Worm (Caenorhabditis elegans) whole organism, young adult: ENCODE measurements around the gene F15H10.10.
A peak's percentile ranks its signal among the peaks of the same experiment; 100 is the strongest.

Experiments
- B0019.2 ChIP-seq: fragments of 200-800 bp; sonication (Bioruptor generic); conservative IDR thresholded peaks from 2 replicates; pipeline ENCODE4 v1.3.6; 2022; ENCODE audit warnings: missing genetic modification reagents, missing genetic modification characterization, missing compliant biosample characterization
- F23B12.7 ChIP-seq: sonication (generic microtip); optimal IDR thresholded peaks from 2 replicates; lab custom pipeline; 2017; ENCODE audit warnings: missing genetic modification characterization, mild to moderate bottlenecking, missing compliant biosample characterization, antibody characterized with exemption, moderate library complexity; ENCODE audit not compliant: insufficient read depth
- F33H1.4 ChIP-seq: fragments of 200-800 bp; sonication (Bioruptor generic); IDR thresholded peaks from 2 replicates; pipeline ENCODE4 v1.3.6; 2022; ENCODE audit warnings: missing genetic modification reagents, missing genetic modification characterization, missing compliant biosample characterization
- F39B2.1 ChIP-seq: fragments of 200-800 bp; sonication (Bioruptor generic); IDR thresholded peaks from 2 replicates; pipeline ENCODE4 v1.3.6; 2022; ENCODE audit warnings: missing genetic modification reagents, missing genetic modification characterization, missing compliant biosample characterization
- T07F8.4 ChIP-seq: sonication (generic microtip); optimal IDR thresholded peaks from 2 replicates; lab custom pipeline; 2016; ENCODE audit warnings: mild to moderate bottlenecking, missing genetic modification characterization, moderate library complexity, missing compliant biosample characterization
- Y53G8AR.9 ChIP-seq: fragments of 200-800 bp; sonication (Bioruptor generic); conservative IDR thresholded peaks from 2 replicates; pipeline ENCODE4 v1.3.6; 2022; ENCODE audit warnings: missing genetic modification reagents, missing genetic modification characterization, missing compliant biosample characterization
- Y56A3A.18 ChIP-seq: fragments of 200-800 bp; sonication (Bioruptor generic); IDR thresholded peaks from 2 replicates; pipeline ENCODE4 v1.3.6; 2022; ENCODE audit warnings: missing genetic modification reagents, missing genetic modification characterization, missing compliant biosample characterization
- ZK185.1 ChIP-seq: sonication (generic microtip); optimal IDR thresholded peaks from 2 replicates; lab custom pipeline; 2016; ENCODE audit warnings: mild to moderate bottlenecking, missing genetic modification characterization, missing compliant biosample characterization; ENCODE audit not compliant: poor library complexity, severe bottlenecking
- aptf-2 ChIP-seq: fragments of 200-800 bp; sonication (Bioruptor generic); conservative IDR thresholded peaks from 2 replicates; pipeline ENCODE4 v1.3.6; 2022; ENCODE audit warnings: missing genetic modification reagents, missing genetic modification characterization, missing compliant biosample characterization
- athp-1 ChIP-seq: sonication (generic microtip); optimal IDR thresholded peaks from 2 replicates; lab custom pipeline; 2017; ENCODE audit warnings: mild to moderate bottlenecking, missing genetic modification characterization, missing compliant biosample characterization
- attf-6 ChIP-seq: fragments of 200-800 bp; sonication (Bioruptor generic); IDR thresholded peaks from 2 replicates; pipeline ENCODE4 v1.3.6; 2022; ENCODE audit warnings: missing genetic modification reagents, missing genetic modification characterization, missing compliant biosample characterization
- cebp-1 ChIP-seq, 2 experiments: fragments of 200-800 bp in 1 of 2; sonication (Bioruptor generic) in 1 of 2; sonication (generic microtip) in 1 of 2; IDR thresholded peaks in 1 of 2; optimal IDR thresholded peaks in 1 of 2; 2 replicates each; pipeline versions ENCODE4 v1.3.6 to Lab custom; 2017 to 2022; ENCODE audit warnings: missing compliant biosample characterization in 2 of 2, missing genetic modification characterization in 2 of 2, mild to moderate bottlenecking in 1 of 2, missing genetic modification reagents in 1 of 2, moderate library complexity in 1 of 2
- ceh-100 ChIP-seq: fragments of 200-800 bp; sonication (Bioruptor generic); IDR thresholded peaks from 2 replicates; pipeline ENCODE4 v1.3.6; 2022; ENCODE audit warnings: missing genetic modification reagents, missing genetic modification characterization, missing compliant biosample characterization
- ceh-79 ChIP-seq: sonication (generic microtip); optimal IDR thresholded peaks from 2 replicates; lab custom pipeline; 2017; ENCODE audit warnings: mild to moderate bottlenecking, missing genetic modification characterization, missing compliant biosample characterization
- ceh-91 ChIP-seq: fragments of 200-800 bp; sonication (Bioruptor generic); IDR thresholded peaks from 2 replicates; pipeline ENCODE4 v1.3.6; 2022; ENCODE audit warnings: missing genetic modification reagents, missing genetic modification characterization, missing compliant biosample characterization
- die-1 ChIP-seq: sonication (generic microtip); optimal IDR thresholded peaks from 2 replicates; lab custom pipeline; 2016; ENCODE audit warnings: missing genotype, mild to moderate bottlenecking, missing genetic modification characterization, missing compliant biosample characterization
- dpl-1 ChIP-seq: fragments of 150-350 bp; optimal IDR thresholded peaks from 2 replicates; lab custom pipeline; 2014; ENCODE audit warnings: missing biosample characterization, missing genetic modification reagents, missing genetic modification characterization
- efl-1 ChIP-seq: fragments of 150-350 bp; optimal IDR thresholded peaks from 2 replicates; lab custom pipeline; 2014; ENCODE audit warnings: missing biosample characterization, missing genetic modification reagents, missing genetic modification characterization
- egl-18 ChIP-seq: fragments of 200-800 bp; sonication (Bioruptor generic); IDR thresholded peaks from 2 replicates; pipeline ENCODE4 v1.3.6; 2022; ENCODE audit warnings: missing genetic modification reagents, missing genetic modification characterization, missing compliant biosample characterization
- egl-44 ChIP-seq: fragments of 200-800 bp; sonication (Bioruptor generic); IDR thresholded peaks from 2 replicates; pipeline ENCODE4 v1.3.6; 2022; ENCODE audit warnings: missing genetic modification reagents, missing genetic modification characterization, missing compliant biosample characterization
- egrh-3 ChIP-seq: fragments of 200-800 bp; sonication (Bioruptor generic); IDR thresholded peaks from 2 replicates; pipeline ENCODE4 v1.3.6; 2022; ENCODE audit warnings: missing genetic modification reagents, missing genetic modification characterization, missing compliant biosample characterization
- ets-4 ChIP-seq: fragments of 200-800 bp; sonication (Bioruptor generic); optimal IDR thresholded peaks from 2 replicates; lab custom pipeline; 2018; ENCODE audit warnings: mild to moderate bottlenecking, missing genetic modification characterization, missing compliant biosample characterization
- fkh-3 ChIP-seq: sonication (generic microtip); optimal IDR thresholded peaks from 2 replicates; lab custom pipeline; 2016; ENCODE audit warnings: mild to moderate bottlenecking, missing genetic modification characterization, missing compliant biosample characterization
- hmg-1.2 ChIP-seq: fragments of 200-800 bp; sonication (Bioruptor generic); IDR thresholded peaks from 2 replicates; pipeline ENCODE4 v1.3.6; 2022; ENCODE audit warnings: missing genetic modification reagents, missing genetic modification characterization, missing compliant biosample characterization
- hsf-1 ChIP-seq: fragments of 200-800 bp; sonication (Bioruptor generic); IDR thresholded peaks from 2 replicates; pipeline ENCODE4 v1.3.6; 2022; ENCODE audit warnings: missing genetic modification reagents, missing genetic modification characterization, missing compliant biosample characterization
- lag-1 ChIP-seq: fragments of 200-800 bp; sonication (Bioruptor generic); IDR thresholded peaks from 2 replicates; pipeline ENCODE4 v1.3.6; 2022; ENCODE audit warnings: missing genetic modification reagents, missing genetic modification characterization, missing compliant biosample characterization
- mcd-1 ChIP-seq: fragments of 200-800 bp; sonication (Bioruptor generic); IDR thresholded peaks from 2 replicates; pipeline ENCODE4 v1.3.6; 2022; ENCODE audit warnings: missing genetic modification reagents, missing genetic modification characterization, missing compliant biosample characterization
- nhr-80 ChIP-seq: sonication (generic microtip); optimal IDR thresholded peaks from 2 replicates; lab custom pipeline; 2016; ENCODE audit warnings: missing genetic modification characterization, missing compliant biosample characterization
- pha-4 ChIP-seq: fragments of 150-350 bp; sonication (generic microtip); optimal IDR thresholded peaks from 2 replicates; lab custom pipeline; 2014; ENCODE audit warnings: missing biosample characterization, missing genetic modification reagents, missing genetic modification characterization
- rpc-1 ChIP-seq, 2 experiments: fragments of 150-350 bp in 1 of 2; sonication (generic microtip) in 1 of 2; optimal IDR thresholded peaks; 2 replicates each; lab custom pipeline; 2014 to 2018; ENCODE audit warnings: missing biosample characterization in 1 of 2, missing genetic modification characterization in 1 of 2, missing genetic modification reagents in 1 of 2, missing genotype in 1 of 2
- tbp1 ChIP-seq: fragments of 200-800 bp; sonication (Bioruptor generic); optimal IDR thresholded peaks from 2 replicates; lab custom pipeline; 2018; ENCODE audit warnings: mild to moderate bottlenecking, missing genetic modification characterization, missing compliant biosample characterization
- tbx-9 ChIP-seq: sonication (generic microtip); optimal IDR thresholded peaks from 2 replicates; lab custom pipeline; 2016; ENCODE audit warnings: borderline replicate concordance, missing genetic modification characterization, inconsistent platforms, missing compliant biosample characterization
- zim-3 ChIP-seq: sonication (generic microtip); optimal IDR thresholded peaks from 2 replicates; lab custom pipeline; 2017; ENCODE audit warnings: mild to moderate bottlenecking, missing genetic modification characterization, moderate library complexity, missing compliant biosample characterization
- ztf-22 ChIP-seq: fragments of 200-800 bp; sonication (Bioruptor generic); optimal IDR thresholded peaks from 2 replicates; lab custom pipeline; 2018; ENCODE audit warnings: mild to moderate bottlenecking, missing genetic modification characterization, moderate library complexity, missing compliant biosample characterization
- ztf-26 ChIP-seq: sonication (generic microtip); optimal IDR thresholded peaks from 2 replicates; lab custom pipeline; 2017; ENCODE audit warnings: missing genetic modification characterization, missing compliant biosample characterization

F15H10.10 gene

ce11 chrV:10404701-10405100 is 12.1 kb downstream of the F15H10.10 start:
- TF ChIP-seq nhr-80 (tag; lab: Kevin White, UChicago) (peak; percentile 74), lag-1 (GFP tag; lab: Robert Waterston, UW) (no peak), tbp1 (no peak)

- TF ChIP-seq ztf-26 (tag; lab: Kevin White, UChicago) = no peak
- no peak for TF ChIP-seq egrh-3 (GFP tag; lab: Robert Waterston, UW)
- TF ChIP-seq egl-18 (GFP tag; lab: Robert Waterston, UW) = no peak
- TF ChIP-seq efl-1 (GFP tag; lab: Kevin White, UChicago) = no peak
- no peak for TF ChIP-seq die-1 (tag; lab: Kevin White, UChicago)
- TF ChIP-seq, all 124 proteins: peak for 0
Observed at ce11 chrV:10402804-10403203, 14.0 kb downstream of the F15H10.10 start, which contains the start of gene F15H10.8. TSS of gene F15H10.8 (minus strand) at chrV:10402904.

ce11 chrV:10399290-10399689 is 17.5 kb downstream of the F15H10.10 start:
- TF ChIP-seq ceh-100 (GFP tag; lab: Robert Waterston, UW) (no peak), nhr-80 (tag; lab: Kevin White, UChicago) (peak; percentile 93), ets-4 (GFP tag; lab: Kevin White, UChicago) (peak; percentile 32), cebp-1 (GFP tag; IDR thresholded peaks at IDR 0.05; lab: Robert Waterston, UW) (peak; percentile 84), cebp-1 (tag; optimal IDR thresholded peaks at IDR 0.05; lab: Kevin White, UChicago) (peak; percentile 86)

- no peak for TF ChIP-seq mcd-1 (GFP tag; lab: Robert Waterston, UW)
- no peak for TF ChIP-seq F33H1.4 (GFP tag; lab: Robert Waterston, UW)
- no peak for TF ChIP-seq tbx-9 (tag; lab: Kevin White, UChicago)
- peak; percentile 42 for TF ChIP-seq nhr-80 (tag; lab: Kevin White, UChicago)
- TF ChIP-seq F39B2.1 = no peak
- TF ChIP-seq, all 124 proteins: peak for 1
Observed at ce11 chrV:10398431-10398830, 18.4 kb downstream of the F15H10.10 start, which contains the start of gene ugt-2. TSS of gene ugt-2 (plus strand) at chrV:10398801.

- TF ChIP-seq zim-3 (tag; lab: Kevin White, UChicago) (no peak), nhr-80 (tag; lab: Kevin White, UChicago) (peak; percentile 48), hmg-1.2 (GFP tag; lab: Robert Waterston, UW) (peak; percentile 82)
Observed at ce11 chrV:10395173-10395766, 21.6 kb downstream of the F15H10.10 start, which contains the start of the genes col-151 and ugt-1. TSS of gene col-151 (minus strand) at chrV:10395223. TSS of gene ugt-1 (plus strand) at chrV:10395663.

- TF ChIP-seq efl-1 (GFP tag; lab: Kevin White, UChicago) = no peak
- no peak for TF ChIP-seq attf-6 (GFP tag; lab: Robert Waterston, UW)
- TF ChIP-seq tbp1 = no peak
- TF ChIP-seq fkh-3 (tag; lab: Kevin White, UChicago) = no peak
- TF ChIP-seq pha-4 = no peak
- TF ChIP-seq Y53G8AR.9 = no peak
- TF ChIP-seq cebp-1 (GFP tag; IDR thresholded peaks at IDR 0.05; lab: Robert Waterston, UW) = no peak
- no peak for TF ChIP-seq cebp-1 (tag; optimal IDR thresholded peaks at IDR 0.05; lab: Kevin White, UChicago)
- no peak for TF ChIP-seq Y56A3A.18 (GFP tag; lab: Robert Waterston, UW)
- no peak for TF ChIP-seq egl-44
Observed at ce11 chrV:10393708-10394107, 23.1 kb downstream of the F15H10.10 start.

- no peak for TF ChIP-seq ztf-22 (GFP tag; lab: Kevin White, UChicago)
- no peak for TF ChIP-seq ceh-91 (GFP tag; lab: Robert Waterston, UW)
- TF ChIP-seq egl-44 = no peak
- no peak for TF ChIP-seq hsf-1 (GFP tag; lab: Robert Waterston, UW)
- TF ChIP-seq fkh-3 (tag; lab: Kevin White, UChicago) = no peak
- TF ChIP-seq B0019.2 = no peak
- no peak for TF ChIP-seq pha-4
- TF ChIP-seq athp-1 (tag; lab: Kevin White, UChicago) = no peak
- no peak for TF ChIP-seq ceh-79
- no peak for TF ChIP-seq aptf-2 (GFP tag; lab: Robert Waterston, UW)
- no peak for TF ChIP-seq ZK185.1
- no peak for TF ChIP-seq nhr-80 (tag; lab: Kevin White, UChicago)
- no peak for TF ChIP-seq rpc-1 (optimal IDR thresholded peaks at IDR 0.05; lab: Kevin White, UChicago)
- no peak for TF ChIP-seq rpc-1 (tag; optimal IDR thresholded peaks at IDR 0.05; lab: Kevin White, UChicago)
- no peak for TF ChIP-seq F23B12.7 (tag; lab: Kevin White, UChicago)
- TF ChIP-seq dpl-1 (GFP tag; lab: Kevin White, UChicago) = no peak
- TF ChIP-seq T07F8.4 (tag; lab: Kevin White, UChicago) = no peak
Observed at ce11 chrV:10388318-10388717, 28.5 kb downstream of the F15H10.10 start, which contains the start of gene AC3.5. TSS of gene AC3.5 (plus strand) at chrV:10388527.
